Fruit fly (Drosophila melanogaster): ENCODE results near the gene CG14315.

DNA sequence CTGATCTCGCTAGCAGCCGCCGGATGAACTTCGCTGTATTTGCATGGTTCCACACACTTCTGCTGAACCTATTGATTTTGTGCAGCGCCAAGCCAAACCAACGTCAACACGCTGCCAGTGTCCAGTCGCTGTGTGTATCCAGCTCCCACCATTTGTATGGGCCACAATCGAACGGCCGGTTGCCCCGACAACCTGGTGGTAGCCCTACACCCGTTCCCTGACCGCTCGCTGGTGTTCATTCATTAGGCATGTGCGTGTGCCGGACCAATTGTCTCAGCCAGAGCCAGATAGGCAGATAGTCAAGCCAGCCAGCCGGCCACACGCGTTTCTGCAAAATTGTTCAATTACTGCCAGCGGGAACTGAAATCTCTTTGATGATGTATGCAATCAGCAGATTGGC is 33.4 kb downstream of the CG14315 start, which contains the start of gene CG14313:
- TF ChIP-seq Hr96 (GFP tag; optimal IDR thresholded peaks at IDR 0.05) (no peak), Mnt (GFP tag; optimal IDR thresholded peaks at IDR 0.05) (no peak), kay (GFP tag; ENCODE audit: borderline replicate concordance) (no peak), bab1 (GFP tag; optimal IDR thresholded peaks at IDR 0.05) (no peak), CG7045 (GFP tag; optimal IDR thresholded peaks at IDR 0.05) (no peak), Clk (GFP tag; optimal IDR thresholded peaks at IDR 0.05) (no peak), cic (GFP tag; optimal IDR thresholded peaks at IDR 0.05) (no peak), cnc (optimal IDR thresholded peaks at IDR 0.05) (no peak), CG14711 (tag; optimal IDR thresholded peaks at IDR 0.05) (no peak), CG12768 (GFP tag; optimal IDR thresholded peaks at IDR 0.05) (no peak), ovo (GFP tag; optimal IDR thresholded peaks at IDR 0.05) (no peak), tj (GFP tag; optimal IDR thresholded peaks at IDR 0.05) (no peak)
